Worm (Caenorhabditis elegans) whole organism, midembryonic: ENCODE results near the gene C49A9.5.

Experiments used
- flt-1 ChIP-seq: fragments of 200-800 bp; sonication (Bioruptor generic); IDR thresholded peaks from 2 replicates; pipeline ENCODE4 v1.3.6; 2022; ENCODE audit warnings: missing genetic modification characterization, missing compliant biosample characterization
- med-1 ChIP-seq: sonication (generic microtip); optimal IDR thresholded peaks from 2 replicates; lab custom pipeline; 2017; ENCODE audit warnings: missing genetic modification characterization, mild to moderate bottlenecking, missing compliant biosample characterization, antibody characterized with exemption, missing genetic modification reagents; ENCODE audit not compliant: insufficient read depth
- tab-1 ChIP-seq: fragments of 200-800 bp; sonication (Bioruptor generic); IDR thresholded peaks from 2 replicates; pipeline ENCODE4 v1.3.6; 2022; ENCODE audit warnings: missing genetic modification characterization, missing compliant biosample characterization
- ztf-23 ChIP-seq: fragments of 200-800 bp; sonication (Bioruptor generic); IDR thresholded peaks from 2 replicates; pipeline ENCODE4 v1.3.6; 2022; ENCODE audit warnings: missing genetic modification reagents, missing genetic modification characterization, missing compliant biosample characterization

DNA sequence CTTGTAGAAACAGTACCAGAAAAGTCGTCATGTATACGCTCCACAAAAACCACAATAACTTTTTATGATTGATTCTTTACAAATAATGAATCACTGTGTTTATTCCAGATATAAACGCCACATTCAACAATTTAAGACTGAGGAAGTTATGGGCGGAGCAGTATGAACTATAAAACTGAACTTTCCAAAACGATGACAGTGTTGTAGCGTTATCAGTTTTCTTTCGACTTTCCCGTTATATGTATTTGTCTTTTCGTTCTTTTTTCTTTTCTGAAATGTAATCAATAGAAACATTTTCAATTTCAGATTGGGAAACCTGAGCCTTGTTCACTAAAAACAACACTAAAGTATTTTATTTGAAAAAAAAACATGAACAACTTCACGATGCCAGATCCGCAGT lies 3.6 kb downstream of the C49A9.5 start, which contains the start of gene C49A9.9:
- no peak for TF ChIP-seq flt-1
- TF ChIP-seq med-1 (GFP tag; lab: Kevin White, UChicago), result no peak
- no peak for TF ChIP-seq ztf-23
- TF ChIP-seq tab-1 (GFP tag; lab: Robert Waterston, UW), result no peak
